Worm (Caenorhabditis elegans) whole organism, L4/young adult: ENCODE results near the gene C35B1.5.
"Not testable (repeated sequence)": the region's sequence is repeated elsewhere in the genome, so short reads cannot be mapped to it uniquely, and the experiment has no call there.

Experiments
- W03F9.2 ChIP-seq: fragments of 150-350 bp; optimal IDR thresholded peaks from 2 replicates; lab custom pipeline; 2014; ENCODE audit warnings: missing biosample characterization, missing genetic modification characterization
- dao-5 ChIP-seq: sonication (generic microtip); optimal IDR thresholded peaks from 2 replicates; lab custom pipeline; 2016; ENCODE audit warnings: missing genotype, missing genetic modification characterization, moderate library complexity, missing compliant biosample characterization
- him-1 ChIP-seq: sonication (generic microtip); optimal IDR thresholded peaks from 2 replicates; lab custom pipeline; 2016; ENCODE audit warnings: missing genotype, missing genetic modification reagents, missing genetic modification characterization, missing compliant biosample characterization

The C35B1.5 gene

ce11 chrIV:4084109-4084508, at the start of gene C35B1.5:
C35B1.5 (minus strand) TSS chrIV:4084209.
- TF ChIP-seq W03F9.2 (tag; lab: Kevin White, UChicago) = no peak
- TF ChIP-seq dao-5 = no peak
- no peak for TF ChIP-seq him-1 (tag; lab: Kevin White, UChicago)

ce11 chrIV:4125657-4126056, 41.6 kb upstream of the C35B1.5 start, which contains the start of gene F49F1.7:
F49F1.7 (minus strand) TSS chrIV:4125757.
- TF ChIP-seq dao-5; him-1 (tag; lab: Kevin White, UChicago); W03F9.2 (tag; lab: Kevin White, UChicago): not testable (repeated sequence)

DNA sequence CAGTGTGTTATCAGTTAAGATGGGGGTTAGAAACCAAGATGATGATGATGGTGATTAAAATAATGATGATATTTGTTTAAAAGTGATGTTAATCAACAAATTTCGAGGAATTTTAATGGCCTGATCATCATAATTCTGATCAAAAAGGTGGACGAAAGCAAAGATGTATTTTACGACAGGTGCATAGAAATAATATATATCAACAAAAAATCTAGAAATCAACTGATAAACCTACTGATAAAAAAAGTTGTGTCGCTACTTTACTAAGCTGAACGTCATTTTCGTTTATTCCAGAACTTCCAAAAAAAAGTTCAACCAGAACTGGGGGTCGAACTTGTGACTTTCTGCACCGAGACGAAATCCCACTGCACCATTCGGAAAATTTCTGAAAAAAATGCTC, 39.1 kb upstream of the C35B1.5 start, which contains the start of gene mul-1:
Gene mul-1 (minus strand): TSS at position 84 of the 400 bp plus-strand sequence.
- TF ChIP-seq W03F9.2 (tag; lab: Kevin White, UChicago) (no peak), dao-5 (no peak), him-1 (tag; lab: Kevin White, UChicago) (no peak)

DNA sequence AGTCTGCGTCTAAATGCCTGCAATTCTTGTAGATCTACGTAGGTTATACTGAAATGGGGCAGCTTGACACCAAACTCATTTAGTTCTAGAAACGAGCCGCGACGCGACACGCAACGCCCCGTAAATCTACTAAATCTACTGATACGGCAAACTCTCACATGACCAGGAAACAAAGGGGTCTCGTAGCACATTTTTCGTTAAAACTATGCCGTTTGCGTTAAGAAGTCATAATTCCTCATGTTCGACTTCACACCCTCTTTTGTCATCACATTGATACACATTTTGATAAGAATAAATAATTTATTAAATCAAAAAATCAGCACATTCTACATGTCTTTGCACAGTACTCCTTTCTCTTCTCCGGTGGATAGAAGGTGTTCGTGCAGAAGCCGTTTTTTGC, 37.0 kb upstream of the C35B1.5 start:
- no peak for TF ChIP-seq W03F9.2 (tag; lab: Kevin White, UChicago)
- TF ChIP-seq dao-5 = no peak
- no peak for TF ChIP-seq him-1 (tag; lab: Kevin White, UChicago)

ce11 chrIV:4120263-4120662, 36.3 kb upstream of the C35B1.5 start, which contains the start of gene F49F1.5:
F49F1.5 (minus strand) TSS chrIV:4120415.
- TF ChIP-seq dao-5 = no peak
- no peak for TF ChIP-seq W03F9.2 (tag; lab: Kevin White, UChicago)
- TF ChIP-seq him-1 (tag; lab: Kevin White, UChicago) = no peak

DNA sequence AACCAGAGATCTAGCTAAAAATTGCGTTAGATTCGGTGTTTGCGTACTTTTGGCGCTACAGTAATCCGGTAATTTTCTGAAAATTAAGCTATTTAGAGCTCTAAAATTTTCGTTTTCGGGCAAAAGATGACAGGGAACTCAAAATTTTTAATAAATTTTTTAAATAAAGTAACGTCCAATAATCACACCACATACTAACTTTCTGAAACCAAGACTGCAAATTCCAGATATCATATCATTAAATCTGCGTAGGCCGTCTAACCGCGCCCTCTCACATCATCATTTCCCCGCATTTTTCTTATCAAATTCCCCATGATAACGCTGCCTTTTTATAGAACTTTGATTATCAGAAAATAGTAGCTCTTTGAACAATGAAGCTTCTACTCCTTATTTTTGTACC, 33.4 kb upstream of the C35B1.5 start, which contains the start of gene drd-50:
Gene drd-50 (plus strand): TSS at position 301 of the 400 bp plus-strand sequence.
- TF ChIP-seq him-1 (tag; lab: Kevin White, UChicago) (no peak), W03F9.2 (tag; lab: Kevin White, UChicago) (no peak), dao-5 (no peak)

ce11 chrIV:4115634-4116033, 31.6 kb upstream of the C35B1.5 start, which contains the start of the genes F49F1.4 and F49F1.2:
F49F1.4 (minus strand) TSS chrIV:4115734.
F49F1.2 (plus strand) TSS chrIV:4115943.
- TF ChIP-seq him-1 (tag; lab: Kevin White, UChicago) = no peak
- no peak for TF ChIP-seq W03F9.2 (tag; lab: Kevin White, UChicago)
- TF ChIP-seq dao-5 = no peak

DNA sequence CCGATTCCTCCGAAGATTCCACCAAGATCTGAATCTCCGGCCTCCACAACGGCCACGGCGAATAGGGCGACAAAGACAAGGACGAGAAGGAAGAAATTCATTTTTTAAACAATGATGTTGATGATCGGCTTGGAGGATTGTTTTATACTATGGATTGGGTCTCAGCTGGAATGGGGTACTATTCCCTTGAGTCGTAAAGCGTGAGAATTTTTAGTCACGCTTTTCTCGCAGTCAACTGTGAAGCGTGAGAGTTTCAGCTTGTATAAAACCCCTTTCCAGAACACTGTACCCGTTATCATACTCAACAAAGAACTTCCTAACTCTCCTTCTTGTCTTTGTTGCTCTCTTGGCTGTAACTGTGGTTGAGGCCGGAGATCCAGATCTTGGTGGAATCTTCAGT, 30.5 kb upstream of the C35B1.5 start, which contains the start of gene F49F1.15:
Gene F49F1.15 (minus strand): TSS at position 101 of the 400 bp plus-strand sequence.
- no peak for TF ChIP-seq him-1 (tag; lab: Kevin White, UChicago)
- no peak for TF ChIP-seq dao-5
- no peak for TF ChIP-seq W03F9.2 (tag; lab: Kevin White, UChicago)

DNA sequence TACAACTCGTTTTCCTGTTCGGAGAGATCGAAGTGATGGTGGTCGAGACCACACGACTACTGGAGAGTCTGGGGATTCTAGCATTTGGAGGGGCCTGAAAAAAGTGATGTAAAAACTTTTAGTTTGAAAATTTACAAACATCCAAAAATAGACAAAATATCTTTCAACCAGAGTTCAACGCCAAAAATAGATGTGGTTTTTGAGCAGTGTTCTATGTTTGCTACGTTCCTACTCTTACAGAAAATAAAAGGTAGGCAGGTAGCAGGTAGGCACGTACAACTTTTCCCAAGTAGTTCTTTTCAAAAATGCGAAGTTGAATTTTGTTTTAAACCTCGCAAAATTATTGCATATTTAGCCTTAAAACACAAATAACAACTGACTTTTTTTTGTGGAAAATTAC, 28.4 kb upstream of the C35B1.5 start, which contains the start of gene F49F1.14:
Gene F49F1.14 (minus strand): TSS at position 101 of the 400 bp plus-strand sequence.
- no peak for TF ChIP-seq him-1 (tag; lab: Kevin White, UChicago)
- no peak for TF ChIP-seq dao-5
- TF ChIP-seq W03F9.2 (tag; lab: Kevin White, UChicago) = no peak

- TF ChIP-seq W03F9.2 (tag; lab: Kevin White, UChicago) = no peak
- no peak for TF ChIP-seq dao-5
- TF ChIP-seq him-1 (tag; lab: Kevin White, UChicago) = no peak
Measured at ce11 chrIV:4108767-4109166, 24.8 kb upstream of the C35B1.5 start, which contains the start of gene C35B1.7. C35B1.7 (plus strand) TSS chrIV:4109067.

DNA sequence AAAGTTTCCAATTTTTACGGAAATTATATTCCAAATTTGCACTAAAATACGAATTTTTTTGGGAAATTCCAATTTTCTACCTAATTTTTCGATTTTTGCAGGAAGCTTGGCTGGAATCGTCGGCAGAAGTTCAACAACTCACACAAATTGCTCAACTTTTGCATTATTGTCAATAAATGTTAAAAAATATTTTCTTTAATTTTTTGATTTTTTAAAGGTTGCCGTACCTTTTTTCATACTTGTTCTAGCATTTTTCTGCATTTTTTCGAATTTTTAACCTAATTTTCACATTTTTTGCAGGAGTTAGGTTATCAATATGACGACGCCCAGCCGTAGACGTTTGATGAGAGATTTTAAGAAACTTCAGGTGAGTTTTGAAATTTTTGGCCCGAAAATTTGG, 18.7 kb upstream of the C35B1.5 start, which contains the start of gene ubc-1:
Gene ubc-1 (plus strand): TSS at position 301 of the 400 bp plus-strand sequence.
- TF ChIP-seq W03F9.2 (tag; lab: Kevin White, UChicago) (no peak), dao-5 (no peak), him-1 (tag; lab: Kevin White, UChicago) (no peak)

- no peak for TF ChIP-seq W03F9.2 (tag; lab: Kevin White, UChicago)
- no peak for TF ChIP-seq dao-5
- TF ChIP-seq him-1 (tag; lab: Kevin White, UChicago) = no peak
Measured at ce11 chrIV:4099773-4100172, 15.8 kb upstream of the C35B1.5 start.

- no peak for TF ChIP-seq him-1 (tag; lab: Kevin White, UChicago)
- TF ChIP-seq dao-5 = no peak
- TF ChIP-seq W03F9.2 (tag; lab: Kevin White, UChicago) = no peak
Measured at ce11 chrIV:4096940-4097339, 12.9 kb upstream of the C35B1.5 start.

DNA sequence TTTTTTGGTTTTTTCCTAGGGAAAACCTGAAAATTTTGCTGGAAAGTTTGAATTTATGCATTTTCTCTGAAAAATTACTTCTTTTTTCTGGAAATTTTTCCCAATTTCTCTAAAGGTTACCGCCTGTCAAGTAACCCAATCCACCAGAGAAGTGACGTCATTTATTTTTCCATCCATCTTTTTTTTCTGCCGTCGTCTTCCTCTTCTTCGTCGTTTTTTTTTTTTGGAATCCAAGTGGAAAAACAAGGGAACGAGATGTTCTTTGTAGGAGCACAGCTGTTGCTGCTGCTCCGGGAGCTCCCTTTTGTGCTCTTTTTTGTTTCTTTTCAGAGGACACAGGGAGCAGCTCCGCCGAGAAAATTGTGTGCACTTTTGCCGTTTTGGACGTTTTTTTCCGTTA, 10.4 kb upstream of the C35B1.5 start:
- TF ChIP-seq W03F9.2 (tag; lab: Kevin White, UChicago) (no peak), him-1 (tag; lab: Kevin White, UChicago) (no peak), dao-5 (no peak)

- no peak for TF ChIP-seq dao-5
- TF ChIP-seq him-1 (tag; lab: Kevin White, UChicago) = peak; percentile 11
Measured at ce11 chrIV:4093087-4093486, 9.1 kb upstream of the C35B1.5 start.
